Worm (Caenorhabditis elegans) whole organism, late embryonic: ENCODE results near the gene nhr-94.

Source experiments
- C08G9.2 ChIP-seq: sonication (generic microtip); optimal IDR thresholded peaks from 2 replicates; lab custom pipeline; 2016; ENCODE audit warnings: mild to moderate bottlenecking, missing genetic modification characterization, moderate library complexity, missing compliant biosample characterization
- C38D4.7 ChIP-seq: fragments of 200-800 bp; sonication (Bioruptor generic); optimal IDR thresholded peaks from 2 replicates; lab custom pipeline; 2018; ENCODE audit warnings: mild to moderate bottlenecking, missing genetic modification characterization, moderate library complexity, missing compliant biosample characterization
- K02D7.2 ChIP-seq: sonication (generic microtip); optimal IDR thresholded peaks from 2 replicates; lab custom pipeline; 2017; ENCODE audit warnings: mild to moderate bottlenecking, missing genetic modification characterization, missing compliant biosample characterization
- K09A11.1 ChIP-seq: sonication (generic microtip); optimal IDR thresholded peaks from 2 replicates; lab custom pipeline; 2017; ENCODE audit warnings: antibody characterized with exemption, mild to moderate bottlenecking, missing genetic modification characterization, missing compliant biosample characterization; ENCODE audit not compliant: insufficient read depth
- ahr-1 ChIP-seq: sonication (generic microtip); optimal IDR thresholded peaks from 2 replicates; lab custom pipeline; 2016; ENCODE audit warnings: missing genetic modification characterization, missing compliant biosample characterization
- ceh-14 ChIP-seq: sonication (generic microtip); optimal IDR thresholded peaks from 2 replicates; lab custom pipeline; 2016; ENCODE audit warnings: missing genotype, missing genetic modification characterization, missing compliant biosample characterization
- ceh-18 ChIP-seq: sonication (generic microtip); optimal IDR thresholded peaks from 2 replicates; lab custom pipeline; 2016; ENCODE audit warnings: missing genetic modification characterization, missing compliant biosample characterization
- ceh-24 ChIP-seq: sonication (generic microtip); optimal IDR thresholded peaks from 2 replicates; lab custom pipeline; 2016; ENCODE audit warnings: mild to moderate bottlenecking, missing genetic modification characterization, missing compliant biosample characterization
- ceh-30 ChIP-seq: fragments of 150-350 bp; optimal IDR thresholded peaks from 2 replicates; lab custom pipeline; 2014; ENCODE audit warnings: missing biosample characterization, missing genetic modification characterization
- ceh-31 ChIP-seq: sonication (generic microtip); optimal IDR thresholded peaks from 2 replicates; lab custom pipeline; 2016; ENCODE audit warnings: missing genetic modification characterization, missing compliant biosample characterization
- ceh-9 ChIP-seq: sonication (generic microtip); optimal IDR thresholded peaks from 2 replicates; lab custom pipeline; 2016; ENCODE audit warnings: mild to moderate bottlenecking, missing genetic modification characterization, inconsistent platforms, missing compliant biosample characterization
- elt-2 ChIP-seq: sonication (generic microtip); optimal IDR thresholded peaks from 2 replicates; lab custom pipeline; 2016; ENCODE audit warnings: missing genetic modification reagents, missing genetic modification characterization, missing compliant biosample characterization
- fkh-10 ChIP-seq: fragments of 150-350 bp; optimal IDR thresholded peaks from 2 replicates; lab custom pipeline; 2014; ENCODE audit warnings: missing biosample characterization, missing genetic modification reagents, missing genetic modification characterization
- fkh-6 ChIP-seq: sonication (generic microtip); optimal IDR thresholded peaks from 2 replicates; lab custom pipeline; 2016; ENCODE audit warnings: missing genetic modification characterization, missing compliant biosample characterization
- gmeb-2 ChIP-seq: sonication (generic microtip); optimal IDR thresholded peaks from 2 replicates; lab custom pipeline; 2016; ENCODE audit warnings: missing genetic modification characterization, inconsistent platforms, missing compliant biosample characterization
- hlh-13 ChIP-seq: fragments of 200-800 bp; sonication (Bioruptor generic); optimal IDR thresholded peaks from 2 replicates; lab custom pipeline; 2018; ENCODE audit warnings: mild to moderate bottlenecking, missing genetic modification characterization, missing compliant biosample characterization
- hlh-15 ChIP-seq: sonication (generic microtip); optimal IDR thresholded peaks from 2 replicates; lab custom pipeline; 2016; ENCODE audit warnings: missing genetic modification characterization, missing compliant biosample characterization
- hlh-30 ChIP-seq: sonication (generic microtip); optimal IDR thresholded peaks from 2 replicates; lab custom pipeline; 2017; ENCODE audit warnings: antibody characterized with exemption, missing genetic modification characterization, missing compliant biosample characterization; ENCODE audit not compliant: insufficient read depth
- hlh-6 ChIP-seq: sonication (generic microtip); optimal IDR thresholded peaks from 2 replicates; lab custom pipeline; 2016; ENCODE audit warnings: missing genotype, missing genetic modification characterization, missing compliant biosample characterization
- lim-6 ChIP-seq: sonication (generic microtip); optimal IDR thresholded peaks from 2 replicates; lab custom pipeline; 2016; ENCODE audit warnings: missing genetic modification characterization, missing compliant biosample characterization
- mec-3 ChIP-seq: sonication (generic microtip); optimal IDR thresholded peaks from 2 replicates; lab custom pipeline; 2016; ENCODE audit warnings: borderline replicate concordance, missing genetic modification characterization, missing compliant biosample characterization
- nfya-1 ChIP-seq: sonication (generic microtip); optimal IDR thresholded peaks from 2 replicates; lab custom pipeline; 2017; ENCODE audit warnings: missing genetic modification characterization, mild to moderate bottlenecking, missing compliant biosample characterization, antibody characterized with exemption, moderate library complexity
- pag-3 ChIP-seq: sonication (generic microtip); optimal IDR thresholded peaks from 2 replicates; lab custom pipeline; 2016; ENCODE audit warnings: missing compliant biosample characterization, missing genetic modification characterization, borderline replicate concordance
- pha-2 ChIP-seq: sonication (generic microtip); optimal IDR thresholded peaks from 2 replicates; lab custom pipeline; 2017; ENCODE audit warnings: mild to moderate bottlenecking, missing genetic modification characterization, missing compliant biosample characterization
- pros-1 ChIP-seq: fragments of 150-350 bp; optimal IDR thresholded peaks from 2 replicates; lab custom pipeline; 2014; ENCODE audit warnings: missing biosample characterization, missing genetic modification reagents, missing genetic modification characterization
- rnt-1 ChIP-seq: sonication (generic microtip); optimal IDR thresholded peaks from 2 replicates; lab custom pipeline; 2016; ENCODE audit warnings: missing genetic modification characterization, missing compliant biosample characterization
- sdc-2 ChIP-seq: sonication (generic microtip); optimal IDR thresholded peaks from 2 replicates; lab custom pipeline; 2016; ENCODE audit warnings: missing genotype, missing genetic modification characterization, missing compliant biosample characterization
- sox-2 ChIP-seq: fragments of 200-800 bp; sonication (Bioruptor generic); IDR thresholded peaks from 2 replicates; pipeline ENCODE4 v1.3.6; 2022; ENCODE audit warnings: missing genetic modification reagents, missing genetic modification characterization, missing compliant biosample characterization
- sox-4 ChIP-seq: sonication (generic microtip); optimal IDR thresholded peaks from 2 replicates; lab custom pipeline; 2017; ENCODE audit warnings: mild to moderate bottlenecking, missing genetic modification characterization, inconsistent platforms, missing compliant biosample characterization
- syd-9 ChIP-seq: sonication (generic microtip); optimal IDR thresholded peaks from 2 replicates; lab custom pipeline; 2016; ENCODE audit warnings: mild to moderate bottlenecking, missing genetic modification characterization, moderate library complexity, missing compliant biosample characterization
- tbx-2 ChIP-seq: sonication (generic microtip); optimal IDR thresholded peaks from 2 replicates; lab custom pipeline; 2016; ENCODE audit warnings: missing genetic modification characterization, missing compliant biosample characterization
- tbx-7 ChIP-seq: sonication (generic microtip); optimal IDR thresholded peaks from 2 replicates; lab custom pipeline; 2016; ENCODE audit warnings: missing genotype, missing genetic modification characterization, missing compliant biosample characterization
- ttx-3 ChIP-seq: sonication (generic microtip); optimal IDR thresholded peaks from 2 replicates; lab custom pipeline; 2016; ENCODE audit warnings: missing genetic modification reagents, missing genetic modification characterization, missing compliant biosample characterization
- unc-55 ChIP-seq: sonication (generic microtip); optimal IDR thresholded peaks from 2 replicates; lab custom pipeline; 2017; ENCODE audit warnings: missing biosample characterization, missing genetic modification reagents, missing genetic modification characterization
- unc-86 ChIP-seq: sonication (generic microtip); optimal IDR thresholded peaks from 2 replicates; lab custom pipeline; 2016; ENCODE audit warnings: missing genetic modification characterization, missing compliant biosample characterization
- zip-5 ChIP-seq: sonication (generic microtip); optimal IDR thresholded peaks from 2 replicates; lab custom pipeline; 2016; ENCODE audit warnings: missing genetic modification characterization, missing compliant biosample characterization

Gene nhr-94

DNA sequence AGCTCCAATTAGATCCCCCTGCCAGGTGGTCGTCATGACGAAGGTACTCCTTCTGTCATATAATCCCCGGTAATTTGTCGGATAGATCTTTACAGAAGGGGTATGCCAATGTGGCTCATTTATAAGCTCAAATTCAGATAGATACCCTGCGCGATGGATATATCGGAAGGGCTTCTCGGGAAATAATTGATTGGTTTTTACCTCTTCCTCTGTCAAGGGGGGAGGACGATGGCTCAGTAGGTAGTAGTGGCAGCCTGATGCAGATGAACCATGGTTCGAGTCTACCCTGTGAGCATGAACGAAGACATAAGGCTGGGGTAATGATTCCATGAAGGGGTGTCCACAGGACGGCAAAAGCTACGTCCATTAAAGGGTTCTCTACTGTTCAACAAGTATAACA, 39.0 kb downstream of the nhr-94 start:
- peak; percentile 95 for TF ChIP-seq sdc-2 (tag; lab: Kevin White, UChicago)
- no peak for TF ChIP-seq fkh-6 (tag; lab: Kevin White, UChicago)
- TF ChIP-seq elt-2, result no peak

DNA sequence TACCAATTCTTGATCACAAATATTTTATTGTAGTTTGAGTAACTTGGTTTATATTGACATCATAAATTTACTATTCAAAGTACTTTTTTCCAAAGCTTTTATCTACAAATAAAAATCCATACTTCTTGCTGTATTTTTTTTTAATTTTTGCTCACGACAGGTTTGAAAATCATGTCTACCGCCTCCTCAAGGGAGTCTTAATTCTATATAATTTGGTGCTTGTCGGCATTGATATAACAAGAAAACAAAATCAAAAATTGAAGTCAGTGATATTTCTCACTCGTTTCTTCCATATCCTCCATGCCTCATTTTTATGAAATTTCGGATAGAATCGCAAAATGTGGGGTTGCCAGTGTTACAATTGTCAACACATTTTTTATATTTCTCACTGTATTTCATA, 40.7 kb downstream of the nhr-94 start, which contains the start of gene str-47:
Gene str-47, plus strand, starts transcription at position 301 of the 400 bp plus-strand sequence.
- TF ChIP-seq syd-9 (tag; lab: Kevin White, UChicago) (no peak), zip-5 (no peak), tbx-2 (tag; lab: Kevin White, UChicago) (no peak), ceh-9 (tag; lab: Kevin White, UChicago) (no peak), ceh-14 (tag; lab: Kevin White, UChicago) (no peak), sdc-2 (tag; lab: Kevin White, UChicago) (no peak), ceh-18 (tag; lab: Kevin White, UChicago) (no peak), ahr-1 (tag; lab: Kevin White, UChicago) (no peak), hlh-6 (tag; lab: Kevin White, UChicago) (no peak), unc-55 (GFP tag; lab: Kevin White, UChicago) (no peak), hlh-15 (tag; lab: Kevin White, UChicago) (no peak), unc-86 (tag; lab: Kevin White, UChicago) (no peak), pha-2 (tag; lab: Kevin White, UChicago) (no peak), ttx-3 (no peak)

DNA sequence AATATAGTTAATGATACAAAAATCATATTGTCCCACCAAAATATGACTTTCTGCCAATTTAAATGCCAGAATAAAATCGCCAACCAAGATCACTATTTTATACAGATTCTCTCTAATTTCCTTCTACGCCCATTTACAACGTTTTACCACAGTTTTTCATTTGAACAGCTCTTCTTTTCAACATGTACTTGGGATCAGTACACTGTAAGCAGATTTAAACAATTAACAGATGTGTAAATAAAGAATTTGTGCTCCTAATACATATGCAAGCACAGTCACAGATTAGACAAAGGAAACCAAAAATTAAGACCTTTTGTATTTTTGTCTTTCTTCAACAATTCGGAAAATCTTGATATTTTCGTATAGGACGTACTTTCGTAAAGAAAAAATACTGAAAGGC, 42.7 kb downstream of the nhr-94 start, which contains the start of gene F07C4.11:
Gene F07C4.11, minus strand, starts transcription at position 101 of the 400 bp plus-strand sequence.
- TF ChIP-seq ceh-9 (tag; lab: Kevin White, UChicago) (no peak), fkh-6 (tag; lab: Kevin White, UChicago) (no peak), tbx-7 (tag; lab: Kevin White, UChicago) (no peak), ceh-18 (tag; lab: Kevin White, UChicago) (no peak), nfya-1 (tag; lab: Kevin White, UChicago) (no peak), K09A11.1 (no peak)

DNA sequence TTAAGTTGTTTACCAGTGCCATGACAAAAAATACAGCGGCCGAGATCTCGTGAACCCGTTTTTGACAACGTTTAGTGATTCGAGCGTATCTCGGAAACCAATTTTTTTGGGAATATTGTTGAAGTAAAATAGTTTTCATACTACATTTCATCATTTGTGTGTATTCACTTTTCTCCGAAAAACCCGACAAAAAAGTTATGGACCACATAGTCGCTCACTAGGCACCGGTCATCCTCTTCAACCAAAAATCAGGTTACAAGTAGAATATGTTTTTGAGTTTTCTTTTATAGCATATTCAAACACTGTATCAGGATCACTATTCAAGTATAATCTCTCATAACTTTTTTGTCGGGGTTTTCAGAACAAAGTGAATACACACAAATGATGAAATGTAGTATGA, 44.4 kb downstream of the nhr-94 start:
- TF ChIP-seq fkh-10 (GFP tag; lab: Kevin White, UChicago), result no peak
- TF ChIP-seq syd-9 (tag; lab: Kevin White, UChicago), result no peak

DNA sequence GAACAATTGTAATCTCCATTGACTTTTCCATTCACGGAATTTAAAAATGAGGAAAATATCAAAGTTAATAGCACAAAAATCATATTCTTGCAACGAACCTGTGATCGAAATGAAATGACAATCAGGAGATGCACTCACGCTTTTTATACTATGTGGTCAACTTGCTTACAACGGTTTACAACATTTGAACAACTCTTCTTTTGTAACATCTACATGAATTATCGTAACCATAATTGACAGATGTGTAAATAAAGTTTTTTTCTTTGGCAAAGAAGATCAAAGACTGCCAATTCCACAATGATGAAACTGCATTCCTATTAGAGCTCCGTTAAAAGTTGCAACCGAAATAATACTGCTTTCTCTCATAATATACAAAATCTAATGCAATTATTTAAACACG, 46.3 kb downstream of the nhr-94 start, which contains the start of gene F07C4.10:
Gene F07C4.10, minus strand, starts transcription at position 101 of the 400 bp plus-strand sequence.
- TF ChIP-seq C08G9.2 (tag; lab: Kevin White, UChicago) (no peak), unc-55 (GFP tag; lab: Kevin White, UChicago) (no peak), ceh-24 (no peak), C38D4.7 (GFP tag; lab: Kevin White, UChicago) (no peak), tbx-2 (tag; lab: Kevin White, UChicago) (no peak), lim-6 (tag; lab: Kevin White, UChicago) (no peak), ahr-1 (tag; lab: Kevin White, UChicago) (no peak), hlh-13 (GFP tag; lab: Kevin White, UChicago) (no peak), sox-2 (GFP tag; lab: Robert Waterston, UW) (no peak), ceh-31 (tag; lab: Kevin White, UChicago) (no peak), ceh-9 (tag; lab: Kevin White, UChicago) (no peak), rnt-1 (tag; lab: Kevin White, UChicago) (no peak), zip-5 (no peak)
- TF ChIP-seq, all 69 proteins: peak for 0

DNA sequence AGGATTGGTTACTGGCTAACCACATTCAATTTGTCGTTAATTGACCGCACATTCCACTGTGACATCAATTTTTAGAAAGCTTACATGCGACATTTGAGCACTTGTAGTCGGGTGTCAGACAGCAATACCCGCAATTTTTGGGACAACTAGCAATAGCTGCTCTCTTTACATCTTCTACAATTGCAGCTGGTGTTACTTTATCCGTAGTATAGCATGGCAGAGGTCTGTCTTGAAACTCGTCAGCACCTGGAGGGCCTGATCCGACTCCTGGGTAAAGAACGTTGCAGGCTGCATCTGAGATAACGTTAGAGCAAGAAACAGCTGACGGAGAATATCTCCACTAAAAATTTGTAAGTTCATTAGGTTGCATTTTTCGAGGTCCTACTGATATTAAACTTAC, 46.8 kb downstream of the nhr-94 start:
- TF ChIP-seq pag-3, result no peak
- TF ChIP-seq gmeb-2, result no peak
- TF ChIP-seq sdc-2 (tag; lab: Kevin White, UChicago), result no peak
- TF ChIP-seq K02D7.2, result no peak
- no peak for TF ChIP-seq zip-5
- TF ChIP-seq mec-3, result no peak
- no peak for TF ChIP-seq sox-4 (tag; lab: Kevin White, UChicago)
- no peak for TF ChIP-seq elt-2
- no peak for TF ChIP-seq ceh-30 (tag; lab: Kevin White, UChicago)
- no peak for TF ChIP-seq pros-1 (tag; lab: Kevin White, UChicago)
- TF ChIP-seq hlh-30 (tag; lab: Kevin White, UChicago), result no peak
- no peak for TF ChIP-seq ahr-1 (tag; lab: Kevin White, UChicago)
